Fruit fly (Drosophila melanogaster) S2 (cell line): Measurements from ENCODE around the gene AdoR.

Experiments
- CG8478 ChIP-seq: fragments of >200 bp; optimal IDR thresholded peaks from 2 replicates; lab custom pipeline; 2018
- CTCF ChIP-seq, 2 experiments: fragments of >200 bp; optimal IDR thresholded peaks; 2 replicates each; lab custom pipeline; 2018

- TF ChIP-seq CTCF (optimal IDR thresholded peaks at IDR 0.05; lab: Kevin White, UChicago) (peak in 1 of 2 experiments; percentile 56), CG8478 (lab: Kevin White, UChicago) (no peak)
Observed at dm6 chr3R:30153864-30154263, 4.5 kb upstream of the AdoR start.
